Worm (Caenorhabditis elegans) whole organism, L2 larva: ENCODE data around the gene srh-206.

Experiments used
- C34F6.9 ChIP-seq: fragments of 150-350 bp; optimal IDR thresholded peaks from 2 replicates; lab custom pipeline; 2014; ENCODE audit warnings: missing biosample characterization, missing genetic modification characterization
- R02D3.7 ChIP-seq: fragments of 150-350 bp; optimal IDR thresholded peaks from 2 replicates; lab custom pipeline; 2014; ENCODE audit warnings: missing biosample characterization, missing genetic modification characterization
- alr-1 ChIP-seq: fragments of 150-350 bp; optimal IDR thresholded peaks from 2 replicates; lab custom pipeline; 2014; ENCODE audit warnings: missing biosample characterization, missing genetic modification characterization
- aly-2 ChIP-seq: fragments of 150-350 bp; optimal IDR thresholded peaks from 2 replicates; lab custom pipeline; 2014; ENCODE audit warnings: missing biosample characterization, missing genetic modification characterization
- ama-1 ChIP-seq: fragments of 150-350 bp; optimal IDR thresholded peaks from 2 replicates; lab custom pipeline; 2018; ENCODE audit warnings: inconsistent platforms
- ceh-16 ChIP-seq: fragments of 150-350 bp; optimal IDR thresholded peaks from 2 replicates; lab custom pipeline; 2014; ENCODE audit warnings: missing biosample characterization, missing genetic modification characterization
- dmd-4 ChIP-seq: sonication (generic microtip); optimal IDR thresholded peaks from 2 replicates; lab custom pipeline; 2017; ENCODE audit warnings: missing biosample characterization, missing genetic modification characterization
- egl-27 ChIP-seq: sonication (generic microtip); optimal IDR thresholded peaks from 3 replicates; lab custom pipeline; 2017; ENCODE audit warnings: missing biosample characterization, missing genetic modification reagents, missing genetic modification characterization
- elt-3 ChIP-seq: sonication (generic microtip); optimal IDR thresholded peaks from 2 replicates; lab custom pipeline; 2017; ENCODE audit warnings: missing biosample characterization, missing genetic modification characterization
- lin-13 ChIP-seq: fragments of 150-350 bp; optimal IDR thresholded peaks from 2 replicates; lab custom pipeline; 2014; ENCODE audit warnings: missing biosample characterization, missing genetic modification reagents, missing genetic modification characterization
- lin-39 ChIP-seq: fragments of 150-350 bp; optimal IDR thresholded peaks from 2 replicates; lab custom pipeline; 2014; ENCODE audit warnings: missing biosample characterization, missing genetic modification reagents, missing genetic modification characterization
- lsy-2 ChIP-seq, 2 experiments: fragments of 150-350 bp in 1 of 2; sonication (generic microtip) in 1 of 2; optimal IDR thresholded peaks; 2 replicates each; lab custom pipeline; 2014 to 2017; ENCODE audit warnings: missing biosample characterization in 2 of 2, missing genetic modification characterization in 2 of 2
- mab-5 ChIP-seq: fragments of 150-350 bp; optimal IDR thresholded peaks from 2 replicates; lab custom pipeline; 2014; ENCODE audit warnings: missing biosample characterization, missing genetic modification characterization
- mbf-1 ChIP-seq: sonication (generic microtip); optimal IDR thresholded peaks from 2 replicates; lab custom pipeline; 2017; ENCODE audit warnings: missing biosample characterization, missing genetic modification characterization
- mdl-1 ChIP-seq, 2 experiments: fragments of 150-350 bp in 1 of 2; sonication (generic microtip) in 1 of 2; optimal IDR thresholded peaks; 2 replicates each; lab custom pipeline; 2017; ENCODE audit warnings: missing biosample characterization in 2 of 2, missing genetic modification characterization in 2 of 2
- nhr-11 ChIP-seq: fragments of 150-350 bp; optimal IDR thresholded peaks from 2 replicates; lab custom pipeline; 2014; ENCODE audit warnings: missing biosample characterization, missing genetic modification characterization
- nhr-12 ChIP-seq: fragments of 150-350 bp; optimal IDR thresholded peaks from 2 replicates; lab custom pipeline; 2014; ENCODE audit warnings: missing biosample characterization, missing genetic modification characterization
- nhr-129 ChIP-seq: fragments of 150-350 bp; optimal IDR thresholded peaks from 2 replicates; lab custom pipeline; 2014; ENCODE audit warnings: missing biosample characterization, missing genetic modification characterization
- nhr-23 ChIP-seq: fragments of 150-350 bp; optimal IDR thresholded peaks from 2 replicates; lab custom pipeline; 2014; ENCODE audit warnings: missing biosample characterization, missing genetic modification reagents, missing genetic modification characterization
- nhr-237 ChIP-seq: fragments of 150-350 bp; optimal IDR thresholded peaks from 2 replicates; lab custom pipeline; 2014; ENCODE audit warnings: missing biosample characterization, missing genetic modification characterization
- nhr-25 ChIP-seq: fragments of 150-350 bp; sonication (generic microtip); optimal IDR thresholded peaks from 3 replicates; lab custom pipeline; 2014; ENCODE audit warnings: missing biosample characterization, missing genetic modification characterization
- nhr-6 ChIP-seq: fragments of 150-350 bp; optimal IDR thresholded peaks from 2 replicates; lab custom pipeline; 2014; ENCODE audit warnings: missing biosample characterization, missing genetic modification characterization
- nhr-77 ChIP-seq: fragments of 150-350 bp; optimal IDR thresholded peaks from 2 replicates; lab custom pipeline; 2014; ENCODE audit warnings: missing biosample characterization, missing genetic modification characterization
- peb-1 ChIP-seq: fragments of 150-350 bp; optimal IDR thresholded peaks from 2 replicates; lab custom pipeline; 2014; ENCODE audit warnings: missing biosample characterization, missing genetic modification characterization
- sem-4 ChIP-seq: fragments of 150-350 bp; optimal IDR thresholded peaks from 2 replicates; lab custom pipeline; 2014; ENCODE audit warnings: missing biosample characterization, missing genetic modification reagents, missing genetic modification characterization
- skn-1 ChIP-seq: sonication (generic microtip); optimal IDR thresholded peaks from 2 replicates; lab custom pipeline; 2017; ENCODE audit warnings: missing biosample characterization, missing genetic modification characterization
- sma-3 ChIP-seq: sonication (generic microtip); optimal IDR thresholded peaks from 2 replicates; lab custom pipeline; 2016; ENCODE audit warnings: missing genetic modification reagents, missing genetic modification characterization, missing compliant biosample characterization
- sma-9 ChIP-seq, 2 experiments: fragments of 150-350 bp in 1 of 2; sonication (generic microtip) in 1 of 2; optimal IDR thresholded peaks; 2 replicates each; lab custom pipeline; 2014 to 2016; ENCODE audit warnings: missing genetic modification characterization in 2 of 2, mild to moderate bottlenecking in 1 of 2, missing biosample characterization in 1 of 2, missing compliant biosample characterization in 1 of 2, missing genetic modification reagents in 1 of 2, moderate library complexity in 1 of 2
- snpc-4 ChIP-seq: fragments of 150-350 bp; optimal IDR thresholded peaks from 2 replicates; lab custom pipeline; 2014; ENCODE audit warnings: missing biosample characterization, missing genetic modification characterization
- unc-39 ChIP-seq: fragments of 150-350 bp; optimal IDR thresholded peaks from 2 replicates; lab custom pipeline; 2014; ENCODE audit warnings: missing biosample characterization, missing genetic modification characterization
- unc-55 ChIP-seq: fragments of 150-350 bp; sonication (generic microtip); optimal IDR thresholded peaks from 3 replicates; lab custom pipeline; 2014; ENCODE audit warnings: missing biosample characterization, missing genetic modification reagents, missing genetic modification characterization
- unc-62 ChIP-seq: fragments of 150-350 bp; optimal IDR thresholded peaks from 2 replicates; lab custom pipeline; 2014; ENCODE audit warnings: missing biosample characterization, missing genetic modification reagents, missing genetic modification characterization
- zag-1 ChIP-seq: fragments of 150-350 bp; optimal IDR thresholded peaks from 2 replicates; lab custom pipeline; 2014; ENCODE audit warnings: missing biosample characterization, missing genetic modification characterization
- ztf-4 ChIP-seq: fragments of 150-350 bp; optimal IDR thresholded peaks from 2 replicates; lab custom pipeline; 2014; ENCODE audit warnings: missing biosample characterization, missing genetic modification characterization

Gene srh-206

DNA sequence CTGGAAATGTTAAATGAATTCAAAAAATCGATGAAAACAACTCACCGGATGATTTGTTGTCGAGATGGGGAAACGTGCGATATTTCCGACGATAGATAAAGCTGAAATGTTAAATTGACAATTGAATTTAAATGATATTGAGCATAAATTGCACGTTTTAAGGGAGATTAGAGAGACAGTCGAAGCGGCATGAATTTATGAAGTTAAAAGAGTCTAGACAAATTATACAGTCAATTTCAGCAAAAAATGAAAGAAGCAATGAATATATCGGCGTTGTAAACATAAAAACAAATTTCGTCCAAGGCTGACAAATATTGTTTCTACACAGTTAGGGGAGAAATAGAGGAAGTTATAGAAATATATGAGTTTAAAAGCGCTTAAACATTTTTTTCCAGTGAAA is 27.3 kb downstream of the srh-206 start, which contains the start of gene Y102A5C.36:
Gene Y102A5C.36 (minus strand): TSS at position 101 of the 400 bp plus-strand sequence.
- TF ChIP-seq zag-1 (tag; lab: Kevin White, UChicago) (no peak), elt-3 (tag; lab: Kevin White, UChicago) (no peak), snpc-4 (tag; lab: Kevin White, UChicago) (no peak), peb-1 (tag; lab: Kevin White, UChicago) (no peak), unc-55 (no peak), nhr-23 (tag; lab: Kevin White, UChicago) (no peak), unc-39 (tag; lab: Kevin White, UChicago) (no peak), ztf-4 (tag; lab: Kevin White, UChicago) (no peak), nhr-25 (tag; lab: Kevin White, UChicago) (no peak), mdl-1 (tag; optimal IDR thresholded peaks at IDR 0.05; lab: Kevin White, UChicago) (no peak), nhr-12 (tag; lab: Kevin White, UChicago) (no peak), nhr-6 (tag; lab: Kevin White, UChicago) (no peak), C34F6.9 (tag; lab: Kevin White, UChicago) (no peak), R02D3.7 (tag; lab: Kevin White, UChicago) (no peak)

DNA sequence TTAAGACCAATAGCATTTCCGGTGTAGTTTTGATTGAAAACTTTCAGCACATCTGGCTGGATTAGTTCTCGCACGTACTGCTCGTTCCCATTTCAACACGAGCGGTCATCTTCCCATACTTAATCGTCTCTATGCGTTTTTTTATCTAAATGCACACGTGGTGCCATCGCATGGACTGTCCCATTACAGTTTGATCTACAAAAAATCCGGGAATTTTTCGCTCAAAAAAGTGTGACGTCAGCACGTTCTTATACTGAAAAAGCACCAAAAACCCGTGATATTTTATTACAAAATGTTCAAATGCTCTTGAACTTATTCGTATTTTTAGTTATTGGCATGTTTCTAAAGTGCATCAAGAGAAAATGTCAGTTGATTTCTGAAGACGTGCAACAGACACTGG is 32.7 kb downstream of the srh-206 start, which contains the start of gene Y102A5C.4:
Gene Y102A5C.4 (plus strand): TSS at position 301 of the 400 bp plus-strand sequence.
- TF ChIP-seq egl-27 (tag; lab: Kevin White, UChicago) (no peak), aly-2 (no peak), unc-62 (no peak), peb-1 (tag; lab: Kevin White, UChicago) (no peak), dmd-4 (tag; lab: Kevin White, UChicago) (no peak), ceh-16 (no peak), mdl-1 (tag; optimal IDR thresholded peaks at IDR 0.05; lab: Kevin White, UChicago) (no peak), lin-39 (tag; lab: Kevin White, UChicago) (no peak), ztf-4 (tag; lab: Kevin White, UChicago) (no peak), C34F6.9 (tag; lab: Kevin White, UChicago) (no peak), nhr-237 (no peak)
- TF ChIP-seq, all 48 proteins: peak for 0

DNA sequence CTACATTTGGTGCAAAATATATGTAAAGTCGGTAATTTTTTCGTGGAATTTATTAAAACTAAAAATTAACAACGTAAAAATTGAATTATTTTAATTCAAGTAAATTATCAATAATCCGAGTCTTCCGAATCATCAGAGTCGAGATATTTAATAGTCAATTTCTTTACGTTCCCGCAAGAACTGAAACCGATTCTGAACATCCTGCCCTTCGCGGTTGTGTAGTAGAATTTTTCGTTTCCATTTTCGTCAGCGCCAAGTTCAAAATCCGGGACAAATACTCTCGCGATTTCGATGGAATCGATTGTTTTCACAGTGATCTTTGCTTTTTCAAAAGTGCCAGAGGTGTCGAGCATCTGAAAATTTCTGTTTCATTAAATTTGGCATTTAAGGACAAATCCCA is 35.0 kb downstream of the srh-206 start:
- TF ChIP-seq unc-62 (no peak), mbf-1 (tag; lab: Kevin White, UChicago) (no peak), nhr-6 (tag; lab: Kevin White, UChicago) (no peak), nhr-12 (tag; lab: Kevin White, UChicago) (no peak), nhr-23 (tag; lab: Kevin White, UChicago) (no peak), sem-4 (tag; lab: Kevin White, UChicago) (no peak), elt-3 (tag; lab: Kevin White, UChicago) (no peak), C34F6.9 (tag; lab: Kevin White, UChicago) (no peak), nhr-25 (tag; lab: Kevin White, UChicago) (no peak)

DNA sequence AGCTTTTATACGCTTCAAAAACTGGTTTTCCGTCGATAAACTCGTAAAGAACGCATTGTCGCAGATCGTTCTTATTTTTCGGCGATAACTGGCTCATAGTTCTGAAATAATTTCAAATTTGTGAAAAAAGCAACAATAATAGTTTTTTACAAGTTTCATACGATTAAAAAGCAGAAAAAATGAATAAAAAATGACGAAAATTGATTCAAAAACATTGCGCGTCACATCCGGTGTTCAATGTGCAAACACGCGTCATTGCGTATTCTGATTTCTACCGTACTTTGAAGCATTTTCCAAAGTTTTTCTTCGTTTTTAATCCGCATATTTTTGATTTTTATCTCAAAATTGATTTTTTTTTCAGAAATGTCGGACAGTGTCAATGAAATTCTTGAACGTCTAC is 36.3 kb downstream of the srh-206 start, which contains the start of the genes fbxa-206 and Y102A5C.2:
Gene fbxa-206 (minus strand): TSS at position 101 of the 400 bp plus-strand sequence.
Gene Y102A5C.2 (plus strand): TSS at position 354 of the 400 bp plus-strand sequence.
- no peak for TF ChIP-seq ztf-4 (tag; lab: Kevin White, UChicago)
- TF ChIP-seq nhr-11 (tag; lab: Kevin White, UChicago) = no peak
- TF ChIP-seq ama-1 = no peak
- no peak for TF ChIP-seq lin-39 (tag; lab: Kevin White, UChicago)

DNA sequence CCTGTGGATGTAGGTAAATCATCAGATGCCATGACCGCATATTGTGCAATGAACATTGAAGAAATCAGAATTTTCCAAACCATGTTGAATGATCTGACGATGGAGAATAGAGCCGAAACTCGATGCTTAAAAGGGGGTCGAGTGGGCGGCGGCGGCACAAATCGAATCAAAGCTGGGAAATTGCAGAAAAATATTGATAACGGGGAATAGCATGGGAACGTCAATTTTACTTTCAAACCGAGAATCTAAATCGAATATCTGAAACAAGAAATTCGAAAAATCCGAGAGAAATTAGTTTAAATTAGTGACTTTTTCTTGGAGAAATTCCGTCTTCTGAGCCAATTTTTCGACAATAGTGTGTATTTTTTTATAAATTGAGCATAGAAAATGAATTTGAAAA is 38.6 kb downstream of the srh-206 start, which contains the start of gene F09C6.10:
Gene F09C6.10 (minus strand): TSS at position 101 of the 400 bp plus-strand sequence.
- no peak for TF ChIP-seq zag-1 (tag; lab: Kevin White, UChicago)
- TF ChIP-seq unc-55 = no peak
- TF ChIP-seq nhr-11 (tag; lab: Kevin White, UChicago) = no peak
- TF ChIP-seq skn-1 (tag; lab: Kevin White, UChicago) = no peak
- TF ChIP-seq sma-3 (GFP tag; lab: Kevin White, UChicago) = no peak
- no peak for TF ChIP-seq sma-9 (GFP tag; optimal IDR thresholded peaks at IDR 0.05; lab: Kevin White, UChicago)
- TF ChIP-seq sma-9 (tag; optimal IDR thresholded peaks at IDR 0.05; lab: Kevin White, UChicago) = no peak
- no peak for TF ChIP-seq nhr-25 (tag; lab: Kevin White, UChicago)
- no peak for TF ChIP-seq dmd-4 (tag; lab: Kevin White, UChicago)
- TF ChIP-seq lin-13 (GFP tag; lab: Kevin White, UChicago) = no peak
- TF ChIP-seq ztf-4 (tag; lab: Kevin White, UChicago) = no peak
- no peak for TF ChIP-seq nhr-6 (tag; lab: Kevin White, UChicago)
- no peak for TF ChIP-seq nhr-77 (tag; lab: Kevin White, UChicago)
- TF ChIP-seq alr-1 (tag; lab: Kevin White, UChicago) = no peak
- TF ChIP-seq mab-5 (tag; lab: Kevin White, UChicago) = no peak
- TF ChIP-seq C34F6.9 (tag; lab: Kevin White, UChicago) = no peak
- TF ChIP-seq lsy-2 (tag; optimal IDR thresholded peaks at IDR 0.05; lab: Kevin White, UChicago) = no peak
- no peak for TF ChIP-seq elt-3 (tag; lab: Kevin White, UChicago)
- TF ChIP-seq ama-1 = no peak
- no peak for TF ChIP-seq nhr-129 (tag; lab: Kevin White, UChicago)
- TF ChIP-seq R02D3.7 (tag; lab: Kevin White, UChicago) = no peak
